Fruit fly (Drosophila melanogaster) whole organism, embryonic: ENCODE measurements around the gene Rab14.

Experiments
- CG10654 ChIP-seq: fragments of 200-800 bp; sonication (Bioruptor generic); optimal IDR thresholded peaks from 2 replicates; lab custom pipeline; 2016; ENCODE audit warnings: missing biosample characterization, missing genetic modification characterization
- CG12155 ChIP-seq: fragments of 200-800 bp; sonication (Bioruptor generic); optimal IDR thresholded peaks from 3 replicates; lab custom pipeline; 2016; ENCODE audit warnings: missing biosample characterization, missing genetic modification characterization
- CG6272 ChIP-seq: fragments of 200-800 bp; sonication (Bioruptor generic); IDR thresholded peaks from 2 replicates; pipeline ENCODE4 v1.3.6; 2022; ENCODE audit warnings: missing biosample characterization, missing genetic modification characterization
- CTCF ChIP-seq: fragments of 200-800 bp; sonication (Bioruptor generic); optimal IDR thresholded peaks from 2 replicates; lab custom pipeline; 2017; ENCODE audit warnings: missing biosample characterization, mild to moderate bottlenecking, missing genetic modification characterization, moderate library complexity
- Dfd ChIP-seq, 2 experiments: fragments of >200 bp; optimal IDR thresholded peaks; 2 replicates each; lab custom pipeline; 2017; ENCODE audit warnings: missing biosample characterization in 2 of 2, missing genetic modification characterization in 2 of 2
- Gug ChIP-seq: fragments of 200-800 bp; sonication (Bioruptor generic); IDR thresholded peaks from 4 replicates; pipeline ENCODE4 v1.3.6; 2022; ENCODE audit warnings: missing biosample characterization, missing genetic modification characterization
- dmrt99B ChIP-seq: fragments of 200-800 bp; sonication (Bioruptor generic); optimal IDR thresholded peaks from 2 replicates; lab custom pipeline; 2018; ENCODE audit warnings: missing biosample characterization, mild to moderate bottlenecking, missing genetic modification characterization, moderate library complexity

DNA sequence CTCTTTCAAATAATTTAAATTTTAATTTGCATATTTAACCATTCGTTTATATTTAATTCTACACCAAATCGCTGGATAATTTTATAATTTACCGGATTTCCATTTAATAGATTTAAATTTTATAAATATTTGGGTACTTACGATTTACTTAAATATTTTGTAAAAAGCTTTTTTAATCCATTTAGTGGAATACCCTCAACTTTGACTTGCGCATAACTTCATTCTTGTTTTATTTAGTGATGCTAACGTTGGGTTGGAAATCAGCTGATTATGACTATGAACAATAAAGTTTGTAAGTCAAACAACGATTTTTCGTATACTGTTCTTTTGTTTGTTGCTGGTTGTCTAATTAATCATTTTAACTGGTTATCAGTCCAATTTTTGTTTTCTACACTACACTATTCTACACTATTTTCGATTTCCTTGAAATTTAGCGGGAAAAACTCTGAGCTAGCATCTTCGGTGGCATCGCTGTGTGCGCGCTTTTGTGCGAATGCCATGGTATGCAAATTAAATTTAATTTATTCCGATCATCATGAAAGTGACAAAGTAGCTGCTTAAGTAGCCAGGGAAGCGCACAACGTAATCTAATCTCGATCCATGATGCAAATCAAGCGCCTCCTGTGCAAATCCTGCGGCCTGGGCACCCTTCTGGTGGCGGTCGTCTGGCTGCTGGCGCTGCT lies 4.0 kb downstream of the Rab14 start, which contains the start of gene Pgant35A:
- TF ChIP-seq Gug (GFP tag; lab: Robert Waterston, UW) (no peak), CTCF (GFP tag; lab: Kevin White, UChicago) (no peak), CG12155 (GFP tag; lab: Kevin White, UChicago) (peak; percentile 37), CG6272 (GFP tag; lab: Robert Waterston, UW) (no peak), CG10654 (GFP tag; lab: Kevin White, UChicago) (no peak), Dfd (GFP tag; optimal IDR thresholded peaks at IDR 0.05; lab: Kevin White, UChicago) (no peak), dmrt99B (peak; percentile 32)
